Worm (Caenorhabditis elegans) whole organism, L4/young adult: Measurements from ENCODE around the gene gid-2.

Source experiments
- W03F9.2 ChIP-seq: fragments of 150-350 bp; optimal IDR thresholded peaks from 2 replicates; lab custom pipeline; 2014; ENCODE audit warnings: missing biosample characterization, missing genetic modification characterization
- dao-5 ChIP-seq: sonication (generic microtip); optimal IDR thresholded peaks from 2 replicates; lab custom pipeline; 2016; ENCODE audit warnings: missing genotype, missing genetic modification characterization, moderate library complexity, missing compliant biosample characterization
- him-1 ChIP-seq: sonication (generic microtip); optimal IDR thresholded peaks from 2 replicates; lab custom pipeline; 2016; ENCODE audit warnings: missing genotype, missing genetic modification reagents, missing genetic modification characterization, missing compliant biosample characterization

DNA sequence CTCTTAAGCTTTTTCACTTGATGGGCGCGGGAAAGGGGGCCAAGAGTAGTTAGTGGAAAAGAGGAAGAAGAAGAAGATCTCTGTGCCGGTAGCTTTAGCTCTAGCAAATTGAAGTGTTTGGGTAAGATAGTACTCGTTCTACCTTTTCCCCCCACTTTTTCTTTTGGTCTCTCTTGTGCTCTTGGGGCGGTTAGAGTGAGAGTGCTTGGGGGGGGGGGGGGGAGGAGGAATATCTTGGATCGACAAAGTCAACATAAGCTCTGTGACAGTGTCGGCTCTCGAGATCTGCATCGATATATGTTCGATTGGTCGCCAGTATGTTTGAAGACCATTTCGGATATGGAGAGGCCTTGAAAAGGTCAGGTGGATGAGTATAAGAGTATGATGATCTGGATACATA, 21.0 kb upstream of the gid-2 start, which contains the start of gene fox-1:
- TF ChIP-seq him-1 (tag; lab: Kevin White, UChicago) (no peak), W03F9.2 (tag; lab: Kevin White, UChicago) (no peak), dao-5 (no peak)
